Fruit fly (Drosophila melanogaster) whole organism, embryonic: Measurements from ENCODE around the gene eIF4E6.

Experiments used
- Atf6 ChIP-seq: fragments of 200-800 bp; sonication (Bioruptor generic); IDR thresholded peaks from 2 replicates; pipeline ENCODE4 v1.3.6; 2022; ENCODE audit warnings: missing biosample characterization, missing genetic modification characterization
- CG10274 ChIP-seq: fragments of 200-800 bp; sonication (Bioruptor generic); optimal IDR thresholded peaks from 3 replicates; lab custom pipeline; 2017; ENCODE audit warnings: missing biosample characterization, mild to moderate bottlenecking, missing genetic modification characterization
- CG10565 ChIP-seq: fragments of 200-800 bp; sonication (Bioruptor generic); optimal IDR thresholded peaks from 3 replicates; lab custom pipeline; 2016; ENCODE audit warnings: missing biosample characterization, mild to moderate bottlenecking, missing genetic modification characterization
- CG12219 ChIP-seq: fragments of 200-800 bp; sonication (Bioruptor generic); optimal IDR thresholded peaks from 3 replicates; lab custom pipeline; 2018; ENCODE audit warnings: missing biosample characterization, mild to moderate bottlenecking, missing genetic modification characterization
- CG12769 ChIP-seq: fragments of 200-800 bp; sonication (Bioruptor generic); optimal IDR thresholded peaks from 2 replicates; lab custom pipeline; 2019; ENCODE audit warnings: missing biosample characterization, mild to moderate bottlenecking, missing genetic modification characterization, moderate library complexity
- CG12942 ChIP-seq: fragments of 200-800 bp; sonication (Bioruptor generic); optimal IDR thresholded peaks from 3 replicates; lab custom pipeline; 2016; ENCODE audit warnings: missing biosample characterization, missing genetic modification characterization
- CG13123 ChIP-seq: fragments of 200-800 bp; sonication (Bioruptor generic); optimal IDR thresholded peaks from 2 replicates; lab custom pipeline; 2016; ENCODE audit warnings: missing biosample characterization, missing genetic modification characterization
- CG1603 ChIP-seq: fragments of 200-800 bp; sonication (Bioruptor generic); optimal IDR thresholded peaks from 2 replicates; lab custom pipeline; 2019; ENCODE audit warnings: missing biosample characterization, mild to moderate bottlenecking, missing genetic modification characterization, moderate library complexity
- CG2889 ChIP-seq: fragments of 200-800 bp; sonication (Bioruptor generic); IDR thresholded peaks from 3 replicates; pipeline ENCODE4 v1.3.6; 2022; ENCODE audit warnings: missing biosample characterization, missing genetic modification characterization
- CG31388 ChIP-seq: fragments of 200-800 bp; sonication (Bioruptor generic); optimal IDR thresholded peaks from 2 replicates; lab custom pipeline; 2016; ENCODE audit warnings: missing biosample characterization, missing genetic modification characterization
- CG3726 ChIP-seq: fragments of 200-800 bp; sonication (Bioruptor generic); IDR thresholded peaks from 3 replicates; pipeline ENCODE4, ENCODE4 v1.3.6; 2022; ENCODE audit warnings: missing biosample characterization, missing genetic modification characterization
- CG3847 ChIP-seq: fragments of 200-800 bp; sonication (Bioruptor generic); IDR thresholded peaks from 2 replicates; pipeline ENCODE4 v1.3.6; 2022; ENCODE audit warnings: missing biosample characterization, missing genetic modification characterization
- CG4617 ChIP-seq: fragments of 200-800 bp; sonication (Bioruptor generic); optimal IDR thresholded peaks from 3 replicates; lab custom pipeline; 2016; ENCODE audit warnings: missing biosample characterization, missing genetic modification characterization, borderline replicate concordance
- CG6254 ChIP-seq: fragments of 200-800 bp; sonication (Bioruptor generic); optimal IDR thresholded peaks from 3 replicates; lab custom pipeline; 2017; ENCODE audit warnings: mild to moderate bottlenecking, missing biosample characterization, missing genetic modification reagents, missing genetic modification characterization
- CG6683 ChIP-seq: fragments of 200-800 bp; sonication (Bioruptor generic); optimal IDR thresholded peaks from 2 replicates; lab custom pipeline; 2017; ENCODE audit warnings: missing biosample characterization, mild to moderate bottlenecking, missing genetic modification characterization, missing genetic modification reagents
- CG6765 ChIP-seq: fragments of 200-800 bp; sonication (Bioruptor generic); optimal IDR thresholded peaks from 3 replicates; lab custom pipeline; 2017; ENCODE audit warnings: missing biosample characterization, mild to moderate bottlenecking, missing genetic modification characterization
- CG6854 ChIP-seq: fragments of 200-800 bp; sonication (Bioruptor generic); optimal IDR thresholded peaks from 3 replicates; lab custom pipeline; 2017; ENCODE audit warnings: missing biosample characterization, mild to moderate bottlenecking, missing genetic modification characterization
- CG9609 ChIP-seq: fragments of 200-800 bp; sonication (Bioruptor generic); optimal IDR thresholded peaks from 3 replicates; lab custom pipeline; 2016; ENCODE audit warnings: missing biosample characterization, missing genetic modification characterization
- Chrac-16 ChIP-seq: fragments of 200-800 bp; sonication (Bioruptor generic); optimal IDR thresholded peaks from 3 replicates; lab custom pipeline; 2016; ENCODE audit warnings: missing biosample characterization, missing genetic modification characterization
- Dad ChIP-seq: fragments of 200-800 bp; sonication (Bioruptor generic); optimal IDR thresholded peaks from 3 replicates; lab custom pipeline; 2016; ENCODE audit warnings: missing biosample characterization, missing genetic modification characterization
- Dll ChIP-seq: fragments of 200-800 bp; sonication (Bioruptor generic); IDR thresholded peaks from 4 replicates; pipeline ENCODE4 v1.3.6; 2022; ENCODE audit warnings: missing biosample characterization, missing genetic modification characterization; ENCODE audit not compliant: partially characterized antibody
- E2f1 ChIP-seq: fragments of 200-800 bp; sonication (Bioruptor generic); IDR thresholded peaks from 2 replicates; pipeline ENCODE4 v1.3.6; 2022; ENCODE audit warnings: missing biosample characterization, missing genetic modification characterization
- E2f2 ChIP-seq: fragments of 200-800 bp; sonication (Bioruptor generic); IDR thresholded peaks from 2 replicates; pipeline ENCODE4 v1.3.6; 2022; ENCODE audit warnings: missing biosample characterization, missing genetic modification characterization
- Gsc ChIP-seq: fragments of 200-800 bp; sonication (Bioruptor generic); IDR thresholded peaks from 2 replicates; pipeline ENCODE4 v1.3.6; 2022; ENCODE audit warnings: missing biosample characterization, missing genetic modification characterization
- Hr51 ChIP-seq, 2 experiments: fragments of 200-800 bp; sonication (Bioruptor generic); optimal IDR thresholded peaks; 2 replicates in 1 of 2; 3 replicates in 1 of 2; lab custom pipeline; 2016 to 2018; ENCODE audit warnings: missing biosample characterization in 2 of 2, missing genetic modification characterization in 2 of 2, mild to moderate bottlenecking in 1 of 2, moderate library complexity in 1 of 2
- Nf-YC ChIP-seq: fragments of 200-800 bp; optimal IDR thresholded peaks from 3 replicates; lab custom pipeline; 2019; ENCODE audit warnings: missing biosample characterization, mild to moderate bottlenecking, missing genetic modification characterization, moderate library complexity
- Oaz ChIP-seq: fragments of 200-800 bp; sonication (Bioruptor generic); IDR thresholded peaks from 2 replicates; pipeline ENCODE4 v1.3.6; 2022; ENCODE audit warnings: missing biosample characterization, missing genetic modification characterization
- Usf ChIP-seq: fragments of 200-800 bp; sonication (Bioruptor generic); optimal IDR thresholded peaks from 2 replicates; lab custom pipeline; 2017; ENCODE audit warnings: missing genotype, missing biosample characterization, missing genetic modification characterization
- ap ChIP-seq: fragments of 200-800 bp; sonication (Bioruptor generic); IDR thresholded peaks from 2 replicates; pipeline ENCODE4 v1.3.6; 2022; ENCODE audit warnings: missing biosample characterization, missing genetic modification characterization
- btn ChIP-seq: fragments of 200-800 bp; sonication (Bioruptor generic); optimal IDR thresholded peaks from 2 replicates; lab custom pipeline; 2016; ENCODE audit warnings: missing biosample characterization, missing genetic modification characterization
- croc ChIP-seq: fragments of 200-800 bp; sonication (Bioruptor generic); conservative IDR thresholded peaks from 3 replicates; pipeline ENCODE4 v1.3.6; 2022; ENCODE audit warnings: missing biosample characterization, missing genetic modification characterization
- ems ChIP-seq: fragments of 200-800 bp; sonication (Bioruptor generic); optimal IDR thresholded peaks from 3 replicates; lab custom pipeline; 2016; ENCODE audit warnings: missing biosample characterization, missing genetic modification characterization
- gce ChIP-seq: fragments of 200-800 bp; sonication (Bioruptor generic); IDR thresholded peaks from 3 replicates; pipeline ENCODE4 v1.3.6; 2022; ENCODE audit warnings: missing biosample characterization, missing genetic modification characterization
- gsb ChIP-seq: fragments of 200-800 bp; sonication (Bioruptor generic); IDR thresholded peaks from 2 replicates; pipeline ENCODE4 v1.3.6; 2022; ENCODE audit warnings: missing biosample characterization, missing genetic modification characterization
- ham ChIP-seq: fragments of 200-800 bp; sonication (Bioruptor generic); IDR thresholded peaks from 2 replicates; pipeline ENCODE4 v1.3.6; 2022; ENCODE audit warnings: missing biosample characterization, missing genetic modification characterization
- hbn ChIP-seq: fragments of 200-800 bp; sonication (Bioruptor generic); IDR thresholded peaks from 2 replicates; pipeline ENCODE4 v1.3.6; 2022; ENCODE audit warnings: missing biosample characterization, missing genetic modification characterization; ENCODE audit not compliant: partially characterized antibody
- hth ChIP-seq: fragments of >200 bp; optimal IDR thresholded peaks from 2 replicates; lab custom pipeline; 2017; ENCODE audit warnings: inconsistent platforms
- jumu ChIP-seq: fragments of 200-800 bp; sonication (Bioruptor generic); optimal IDR thresholded peaks from 3 replicates; lab custom pipeline; 2016; ENCODE audit warnings: missing biosample characterization, missing genetic modification characterization
- nerfin-2 ChIP-seq: fragments of 200-800 bp; sonication (Bioruptor generic); IDR thresholded peaks from 2 replicates; pipeline ENCODE4 v1.3.6; 2022; ENCODE audit warnings: missing biosample characterization, missing genetic modification characterization; ENCODE audit not compliant: partially characterized antibody
- pho ChIP-seq: fragments of 200-800 bp; sonication (Bioruptor generic); optimal IDR thresholded peaks from 2 replicates; lab custom pipeline; 2016; ENCODE audit warnings: missing biosample characterization, missing genetic modification characterization
- pita ChIP-seq: fragments of 200-800 bp; sonication (Bioruptor generic); optimal IDR thresholded peaks from 2 replicates; lab custom pipeline; 2017; ENCODE audit warnings: missing biosample characterization, mild to moderate bottlenecking, missing genetic modification characterization
- prd ChIP-seq, 3 experiments: fragments of >200 bp in 2 of 3; fragments of 200-800 bp in 1 of 3; sonication (Bioruptor generic) in 1 of 3; optimal IDR thresholded peaks in 2 of 3; IDR thresholded peaks in 1 of 3; 2 replicates in 2 of 3; 3 replicates in 1 of 3; pipeline versions ENCODE4 v1.3.6 to Lab custom; 2017 to 2022; ENCODE audit warnings: missing biosample characterization in 1 of 3, missing genetic modification characterization in 1 of 3
- repo ChIP-seq: fragments of 200-800 bp; sonication (Bioruptor generic); optimal IDR thresholded peaks from 2 replicates; lab custom pipeline; 2016; ENCODE audit warnings: missing biosample characterization, missing genetic modification characterization
- rib ChIP-seq: fragments of 200-800 bp; sonication (Bioruptor generic); IDR thresholded peaks from 2 replicates; pipeline ENCODE4 v1.3.6; 2022; ENCODE audit warnings: missing biosample characterization, missing genetic modification characterization
- slp2 ChIP-seq: fragments of 200-800 bp; sonication (Bioruptor generic); optimal IDR thresholded peaks from 2 replicates; lab custom pipeline; 2016; ENCODE audit warnings: missing biosample characterization, missing genetic modification characterization
- sna ChIP-seq: fragments of 200-800 bp; sonication (Bioruptor generic); IDR thresholded peaks from 2 replicates; pipeline ENCODE4 v1.3.6; 2022; ENCODE audit warnings: missing biosample characterization, missing genetic modification characterization; ENCODE audit not compliant: partially characterized antibody
- tap ChIP-seq: fragments of 200-800 bp; optimal IDR thresholded peaks from 3 replicates; lab custom pipeline; 2019; ENCODE audit warnings: missing biosample characterization, mild to moderate bottlenecking, missing genetic modification characterization, moderate library complexity
- trh ChIP-seq: fragments of 200-800 bp; sonication (Bioruptor generic); optimal IDR thresholded peaks from 2 replicates; lab custom pipeline; 2016; ENCODE audit warnings: missing biosample characterization, missing genetic modification characterization
- tup ChIP-seq: fragments of 200-800 bp; sonication (Bioruptor generic); optimal IDR thresholded peaks from 2 replicates; lab custom pipeline; 2016; ENCODE audit warnings: missing biosample characterization, mild to moderate bottlenecking, missing genetic modification characterization, moderate library complexity
- zen2 ChIP-seq: fragments of 200-800 bp; sonication (Bioruptor generic); IDR thresholded peaks from 3 replicates; pipeline ENCODE4 v1.3.6; 2022; ENCODE audit warnings: missing biosample characterization, missing genetic modification characterization; ENCODE audit not compliant: partially characterized antibody

The eIF4E6 gene

dm6 chr3R:29063207-29063920, 36.4 kb upstream of the eIF4E6 start (continued):
- peak; percentile 56 to 83 for TF ChIP-seq Hr51 (GFP tag; optimal IDR thresholded peaks at IDR 0.05; lab: Kevin White, UChicago)
- TF ChIP-seq Oaz: no peak
- no peak for TF ChIP-seq ham (GFP tag; lab: Robert Waterston, UW)
- no peak for TF ChIP-seq gce (GFP tag; lab: Robert Waterston, UW)
- peak; percentile 55 for TF ChIP-seq CG6765 (GFP tag; lab: Kevin White, UChicago)
- TF ChIP-seq ems (GFP tag; lab: Kevin White, UChicago): peak; percentile 4
- TF ChIP-seq CG10274 (GFP tag; lab: Kevin White, UChicago): peak; percentile 21
- no peak for TF ChIP-seq Atf6 (GFP tag; lab: Robert Waterston, UW)
- TF ChIP-seq Nf-YC: peak; percentile 72
- TF ChIP-seq CG6854 (GFP tag; lab: Kevin White, UChicago): no peak
- peak; percentile 31 for TF ChIP-seq Usf (GFP tag; lab: Kevin White, UChicago)
- TF ChIP-seq slp2: peak; percentile 9
- TF ChIP-seq nerfin-2 (GFP tag; lab: Robert Waterston, UW): no peak
- TF ChIP-seq CG9609 (GFP tag; lab: Kevin White, UChicago): peak; percentile 46
- peak; percentile 61 for TF ChIP-seq CG12769
- TF ChIP-seq CG6254 (GFP tag; lab: Kevin White, UChicago): peak; percentile 37
- no peak for TF ChIP-seq ap (GFP tag; lab: Robert Waterston, UW)
- TF ChIP-seq CG1603 (tag; lab: Kevin White, UChicago): peak; percentile 64
- TF ChIP-seq rib (GFP tag; lab: Robert Waterston, UW): no peak
- no peak for TF ChIP-seq CG3726 (GFP tag; lab: Robert Waterston, UW)
- no peak for TF ChIP-seq CG10565 (GFP tag; lab: Kevin White, UChicago)
- peak; percentile 34 for TF ChIP-seq CG12219 (GFP tag; lab: Kevin White, UChicago)
- TF ChIP-seq gsb: no peak
- TF ChIP-seq CG2889 (GFP tag; lab: Robert Waterston, UW): no peak
- TF ChIP-seq pita (GFP tag; lab: Kevin White, UChicago): no peak
- TF ChIP-seq CG6683 (GFP tag; lab: Kevin White, UChicago): peak; percentile 32
- no peak for TF ChIP-seq CG13123 (GFP tag; lab: Kevin White, UChicago)
- no peak for TF ChIP-seq zen2 (GFP tag; lab: Robert Waterston, UW)
- peak; percentile 31 for TF ChIP-seq Dad (GFP tag; lab: Kevin White, UChicago)
- peak; percentile 10 for TF ChIP-seq CG12942 (GFP tag; lab: Kevin White, UChicago)
- TF ChIP-seq repo (GFP tag; lab: Kevin White, UChicago): no peak
- TF ChIP-seq CG4617: peak; percentile 77
- TF ChIP-seq hth (lab: Kevin White, UChicago): no peak
- peak; percentile 2 for TF ChIP-seq jumu (GFP tag; lab: Kevin White, UChicago)
- no peak for TF ChIP-seq hbn (GFP tag; lab: Robert Waterston, UW)
- TF ChIP-seq trh (GFP tag; lab: Kevin White, UChicago): no peak
- TF ChIP-seq CG3847 (GFP tag; lab: Robert Waterston, UW): no peak
- no peak for TF ChIP-seq CG31388 (GFP tag; lab: Kevin White, UChicago)
- TF ChIP-seq croc (GFP tag; lab: Robert Waterston, UW): peak; percentile 44; the same call in 2 of the 3 replicates
- no peak for TF ChIP-seq Gsc (GFP tag; lab: Robert Waterston, UW)
- no peak for TF ChIP-seq E2f1 (GFP tag; lab: Robert Waterston, UW)
- TF ChIP-seq Dll: no peak
- TF ChIP-seq pho (GFP tag; lab: Kevin White, UChicago): peak; percentile 68
- TF ChIP-seq prd (optimal IDR thresholded peaks at IDR 0.05; lab: Kevin White, UChicago): no peak
- no peak for TF ChIP-seq prd (GFP tag; IDR thresholded peaks at IDR 0.05; lab: Robert Waterston, UW)
- TF ChIP-seq tup: peak; percentile 3
- peak; percentile 10 for TF ChIP-seq btn (GFP tag; lab: Kevin White, UChicago)
- no peak for TF ChIP-seq E2f2 (GFP tag; lab: Robert Waterston, UW)
- TF ChIP-seq Chrac-16 (GFP tag; lab: Kevin White, UChicago): peak; percentile 62
- TF ChIP-seq sna (GFP tag; lab: Robert Waterston, UW): no peak
- peak; percentile 65 for TF ChIP-seq tap (tag; lab: Kevin White, UChicago)
